Worm (Caenorhabditis elegans): ENCODE measurements around the gene F54F11.1.

- no peak for TF ChIP-seq lin-13 (GFP tag; optimal IDR thresholded peaks at IDR 0.05)
- TF ChIP-seq lin-35 (GFP tag; optimal IDR thresholded peaks at IDR 0.05): no peak
- no peak for TF ChIP-seq nhr-12 (tag; optimal IDR thresholded peaks at IDR 0.05)
- TF ChIP-seq tbx-2 (tag; optimal IDR thresholded peaks at IDR 0.05): no peak
- TF ChIP-seq efl-3 (GFP tag; optimal IDR thresholded peaks at IDR 0.05): no peak
- no peak for TF ChIP-seq mdl-1 (tag; optimal IDR thresholded peaks at IDR 0.05)
- no peak for TF ChIP-seq unc-86 (tag; optimal IDR thresholded peaks at IDR 0.05)
- no peak for TF ChIP-seq egl-27 (tag; optimal IDR thresholded peaks at IDR 0.05)
- no peak for TF ChIP-seq jun-1 (tag; optimal IDR thresholded peaks at IDR 0.05)
These were observed 37.2 kb downstream of the F54F11.1 start, which contains the start of the genes noa-1 and Y48E1B.17 for ce11 chrII:13540956-13541355.
